Fruit fly (Drosophila melanogaster) whole organism, prepupa: Measurements from ENCODE around the gene scyl.
A peak's percentile ranks its signal among the peaks of the same experiment; 100 is the strongest.

ENCODE experiments used
- Blimp-1 ChIP-seq: fragments of 200-800 bp; sonication (Bioruptor generic); optimal IDR thresholded peaks from 3 replicates; lab custom pipeline; 2017; ENCODE audit warnings: missing biosample characterization, missing genetic modification characterization, mild to moderate bottlenecking, moderate library complexity, missing genetic modification reagents
- CG10631 ChIP-seq: fragments of 200-800 bp; sonication (Bioruptor generic); optimal IDR thresholded peaks from 2 replicates; lab custom pipeline; 2016; ENCODE audit warnings: missing biosample characterization, missing genetic modification characterization
- CG11902 ChIP-seq: fragments of 200-800 bp; sonication (Bioruptor generic); optimal IDR thresholded peaks from 3 replicates; lab custom pipeline; 2016; ENCODE audit warnings: missing biosample characterization, missing genetic modification characterization
- CG15336 ChIP-seq: fragments of 200-800 bp; sonication (Bioruptor generic); IDR thresholded peaks from 2 replicates; pipeline ENCODE4 v1.3.6; 2022; ENCODE audit warnings: missing biosample characterization, missing genetic modification characterization
- CG1621 ChIP-seq: fragments of 200-800 bp; sonication (Bioruptor generic); optimal IDR thresholded peaks from 3 replicates; lab custom pipeline; 2018; ENCODE audit warnings: missing biosample characterization, mild to moderate bottlenecking, missing genetic modification characterization
- CG16779 ChIP-seq: fragments of 200-800 bp; sonication (Bioruptor generic); optimal IDR thresholded peaks from 3 replicates; lab custom pipeline; 2017; ENCODE audit warnings: missing biosample characterization, mild to moderate bottlenecking, missing genetic modification characterization
- CG3032 ChIP-seq: fragments of 200-800 bp; optimal IDR thresholded peaks from 2 replicates; lab custom pipeline; 2019; ENCODE audit warnings: missing biosample characterization, mild to moderate bottlenecking, missing genetic modification characterization, moderate library complexity
- CG32006 ChIP-seq: fragments of 200-800 bp; sonication (Bioruptor generic); optimal IDR thresholded peaks from 3 replicates; lab custom pipeline; 2017; ENCODE audit warnings: missing biosample characterization, mild to moderate bottlenecking, missing genetic modification characterization
- CG34406 ChIP-seq: fragments of 200-800 bp; sonication (Bioruptor generic); optimal IDR thresholded peaks from 3 replicates; lab custom pipeline; 2016; ENCODE audit warnings: missing biosample characterization, missing genetic modification characterization
- CG6163 ChIP-seq: fragments of 200-800 bp; sonication (Bioruptor generic); IDR thresholded peaks from 3 replicates; pipeline ENCODE4 v1.3.6; 2022; ENCODE audit warnings: missing biosample characterization, missing genetic modification characterization
- CG6276 ChIP-seq: fragments of 200-800 bp; sonication (Bioruptor generic); optimal IDR thresholded peaks from 2 replicates; lab custom pipeline; 2017; ENCODE audit warnings: missing biosample characterization, mild to moderate bottlenecking, missing genetic modification characterization
- CG6792 ChIP-seq: fragments of 200-800 bp; sonication (Bioruptor generic); optimal IDR thresholded peaks from 3 replicates; lab custom pipeline; 2016; ENCODE audit warnings: missing biosample characterization, missing genetic modification characterization
- CG8119 ChIP-seq: fragments of 200-800 bp; sonication (Bioruptor generic); IDR thresholded peaks from 3 replicates; pipeline ENCODE4 v1.3.6; 2022; ENCODE audit warnings: missing biosample characterization, missing genetic modification characterization
- CG8319 ChIP-seq: fragments of 200-800 bp; sonication (Bioruptor generic); optimal IDR thresholded peaks from 3 replicates; lab custom pipeline; 2016; ENCODE audit warnings: missing biosample characterization, missing genetic modification characterization
- CG9139 ChIP-seq: fragments of 200-800 bp; sonication (Bioruptor generic); optimal IDR thresholded peaks from 3 replicates; lab custom pipeline; 2017; ENCODE audit warnings: missing biosample characterization, mild to moderate bottlenecking, missing genetic modification characterization
- Eip75B ChIP-seq: fragments of 200-800 bp; sonication (Bioruptor generic); optimal IDR thresholded peaks from 3 replicates; lab custom pipeline; 2016; ENCODE audit warnings: missing biosample characterization, missing genetic modification characterization
- Eip78C ChIP-seq: fragments of 200-800 bp; sonication (Bioruptor generic); peaks from one replicate; lab custom pipeline; 2016; ENCODE audit warnings: missing biosample characterization, missing genetic modification characterization
- Eip93F ChIP-seq: fragments of 200-800 bp; sonication (Bioruptor generic); optimal IDR thresholded peaks from 2 replicates; lab custom pipeline; 2016; ENCODE audit warnings: missing biosample characterization, mild to moderate bottlenecking, missing genetic modification characterization
- Ets21C ChIP-seq: fragments of 200-800 bp; sonication (Bioruptor generic); optimal IDR thresholded peaks from 3 replicates; lab custom pipeline; 2016; ENCODE audit warnings: missing biosample characterization, missing genetic modification characterization
- Gug ChIP-seq: fragments of 200-800 bp; sonication (Bioruptor generic); IDR thresholded peaks from 2 replicates; pipeline ENCODE4 v1.3.6; 2022; ENCODE audit warnings: missing biosample characterization, missing genetic modification characterization
- Hr38 ChIP-seq: sonication (Bioruptor generic); optimal IDR thresholded peaks from 2 replicates; lab custom pipeline; 2016; ENCODE audit warnings: missing biosample characterization, missing genetic modification characterization
- Hr39 ChIP-seq: fragments of 200-800 bp; sonication (Bioruptor generic); optimal IDR thresholded peaks from 2 replicates; lab custom pipeline; 2016; ENCODE audit warnings: missing biosample characterization, missing genetic modification characterization
- Hr4 ChIP-seq: fragments of 200-800 bp; sonication (Bioruptor generic); optimal IDR thresholded peaks from 3 replicates; lab custom pipeline; 2016; ENCODE audit warnings: missing biosample characterization, missing genetic modification characterization
- Met ChIP-seq: fragments of 200-800 bp; sonication (Bioruptor generic); optimal IDR thresholded peaks from 3 replicates; lab custom pipeline; 2016; ENCODE audit warnings: missing biosample characterization, missing genetic modification characterization
- OdsH ChIP-seq: fragments of 200-800 bp; sonication (Bioruptor generic); optimal IDR thresholded peaks from 3 replicates; lab custom pipeline; 2016; ENCODE audit warnings: missing biosample characterization, missing genetic modification characterization
- Sox102F ChIP-seq: fragments of 200-800 bp; sonication (Bioruptor generic); optimal IDR thresholded peaks from 2 replicates; lab custom pipeline; 2016; ENCODE audit warnings: missing biosample characterization, mild to moderate bottlenecking, missing genetic modification characterization
- achi ChIP-seq: fragments of 200-800 bp; sonication (Bioruptor generic); optimal IDR thresholded peaks from 3 replicates; lab custom pipeline; 2016; ENCODE audit warnings: missing biosample characterization, missing genetic modification characterization
- acj6 ChIP-seq: fragments of 200-800 bp; sonication (Bioruptor generic); optimal IDR thresholded peaks from 3 replicates; lab custom pipeline; 2016; ENCODE audit warnings: missing biosample characterization, missing genetic modification characterization
- dac ChIP-seq: fragments of 200-800 bp; sonication (Bioruptor generic); optimal IDR thresholded peaks from 2 replicates; lab custom pipeline; 2017; ENCODE audit warnings: missing biosample characterization, mild to moderate bottlenecking, missing genetic modification characterization
- dsx ChIP-seq: fragments of 200-800 bp; optimal IDR thresholded peaks from 3 replicates; lab custom pipeline; 2019; ENCODE audit warnings: missing biosample characterization, mild to moderate bottlenecking, missing genetic modification characterization, moderate library complexity; ENCODE audit not compliant: poor library complexity, severe bottlenecking
- eg ChIP-seq: fragments of 200-800 bp; sonication (Bioruptor generic); IDR thresholded peaks from 3 replicates; pipeline ENCODE4 v1.3.6; 2022; ENCODE audit warnings: missing biosample characterization, missing genetic modification characterization
- esn ChIP-seq: fragments of 200-800 bp; sonication (Bioruptor generic); optimal IDR thresholded peaks from 2 replicates; lab custom pipeline; 2016; ENCODE audit warnings: missing biosample characterization, mild to moderate bottlenecking, missing genetic modification characterization, moderate library complexity
- fd85E ChIP-seq: fragments of 200-800 bp; sonication (Bioruptor generic); optimal IDR thresholded peaks from 3 replicates; lab custom pipeline; 2016; ENCODE audit warnings: missing biosample characterization, missing genetic modification characterization
- fkh ChIP-seq: fragments of 200-800 bp; sonication (Bioruptor generic); optimal IDR thresholded peaks from 3 replicates; lab custom pipeline; 2017; ENCODE audit warnings: missing biosample characterization, mild to moderate bottlenecking, missing genetic modification characterization, moderate library complexity
- lz ChIP-seq: fragments of 200-800 bp; sonication (Bioruptor generic); optimal IDR thresholded peaks from 3 replicates; lab custom pipeline; 2016; ENCODE audit warnings: missing biosample characterization, missing genetic modification characterization
- net ChIP-seq: fragments of 200-800 bp; sonication (Bioruptor generic); optimal IDR thresholded peaks from 3 replicates; lab custom pipeline; 2016; ENCODE audit warnings: missing biosample characterization, missing genetic modification characterization
- pdm3 ChIP-seq: fragments of 200-800 bp; sonication (Bioruptor generic); optimal IDR thresholded peaks from 3 replicates; lab custom pipeline; 2016; ENCODE audit warnings: missing biosample characterization, missing genetic modification characterization
- spab ChIP-seq: fragments of 200-800 bp; sonication (Bioruptor generic); optimal IDR thresholded peaks from 2 replicates; lab custom pipeline; 2017; ENCODE audit warnings: missing biosample characterization, mild to moderate bottlenecking, missing genetic modification characterization, missing genetic modification reagents
- ss ChIP-seq, 2 experiments: fragments of 200-800 bp; sonication (Bioruptor generic); optimal IDR thresholded peaks; 2 replicates in 1 of 2; 3 replicates in 1 of 2; lab custom pipeline; 2017 to 2018; ENCODE audit warnings: mild to moderate bottlenecking in 2 of 2, missing biosample characterization in 2 of 2, missing genetic modification characterization in 2 of 2, moderate library complexity in 1 of 2
- svp ChIP-seq: fragments of 200-800 bp; sonication (Bioruptor generic); peaks from one replicate; lab custom pipeline; 2016; ENCODE audit warnings: missing biosample characterization, missing genetic modification characterization
- topi ChIP-seq: fragments of 200-800 bp; sonication (Bioruptor generic); optimal IDR thresholded peaks from 3 replicates; lab custom pipeline; 2016; ENCODE audit warnings: missing biosample characterization, missing genetic modification characterization
- vri ChIP-seq: fragments of 200-800 bp; sonication (Bioruptor generic); optimal IDR thresholded peaks from 3 replicates; lab custom pipeline; 2016; ENCODE audit warnings: missing biosample characterization, mild to moderate bottlenecking, missing genetic modification characterization

Gene scyl

DNA sequence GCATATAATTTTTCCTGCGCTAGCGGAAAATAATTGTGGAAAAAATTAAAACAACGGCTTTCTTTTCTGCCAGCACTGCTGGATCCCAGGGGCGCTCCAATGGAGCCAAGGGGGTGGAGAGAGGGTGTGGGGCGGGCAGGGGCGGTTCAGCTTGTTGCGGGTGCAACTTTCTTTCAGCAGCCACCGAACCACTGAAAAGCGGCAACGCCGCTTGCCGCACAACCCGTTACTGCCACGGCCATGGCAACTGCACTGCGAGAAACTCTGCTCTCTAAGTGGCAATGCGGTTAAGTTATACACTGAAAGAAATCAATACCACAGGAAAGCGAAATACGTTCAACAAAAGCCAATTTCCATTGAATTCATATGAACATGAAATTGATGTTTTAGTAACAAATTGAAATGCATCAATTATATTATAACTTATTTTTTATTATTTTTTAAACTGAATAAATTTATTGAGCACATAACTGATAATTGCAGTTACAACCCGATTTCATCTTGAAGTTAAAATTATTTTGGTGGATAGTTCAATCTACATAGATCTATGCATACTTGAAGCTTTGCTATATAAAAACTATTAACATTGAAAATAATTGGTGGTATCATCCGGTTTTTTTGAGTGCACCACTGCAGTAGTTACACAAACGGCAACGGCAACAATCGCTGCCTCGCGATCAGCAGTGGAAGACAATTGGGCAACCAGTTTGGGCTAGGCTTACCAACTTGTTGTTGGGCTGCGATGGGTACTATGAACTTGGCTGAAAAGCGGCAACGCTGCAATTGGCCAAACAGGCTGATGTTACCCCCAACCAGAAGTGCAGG, 4.3 kb downstream of the scyl start (continued):
- TF ChIP-seq CG15336 (GFP tag; lab: Robert Waterston, UW), result peak; percentile 58; the same call in 1 of the 2 replicates
- TF ChIP-seq eg (GFP tag; lab: Robert Waterston, UW), result peak; percentile 79
- peak; percentile 88 for TF ChIP-seq CG10631 (GFP tag; lab: Kevin White, UChicago)
- TF ChIP-seq CG16779 (tag; lab: Kevin White, UChicago), result peak; percentile 67
- TF ChIP-seq CG11902 (GFP tag; lab: Kevin White, UChicago), result peak; percentile 82
- TF ChIP-seq ss (GFP tag; optimal IDR thresholded peaks at IDR 0.05; lab: Kevin White, UChicago), result peak; percentile 85
- TF ChIP-seq lz, result peak; percentile 61
- TF ChIP-seq topi (GFP tag; lab: Kevin White, UChicago), result peak; percentile 75
- TF ChIP-seq OdsH (GFP tag; lab: Kevin White, UChicago), result peak; percentile 88
- TF ChIP-seq CG3032 (tag; lab: Kevin White, UChicago), result peak; percentile 88
- peak; percentile 85 for TF ChIP-seq CG6163 (GFP tag; lab: Robert Waterston, UW)
- TF ChIP-seq CG6276 (GFP tag; lab: Kevin White, UChicago), result peak; percentile 86
- peak; percentile 85 for TF ChIP-seq net
- TF ChIP-seq Eip78C (GFP tag; lab: Kevin White, UChicago), result peak; percentile 94
- TF ChIP-seq Hr39, result peak; percentile 70
- TF ChIP-seq fd85E (GFP tag; lab: Kevin White, UChicago), result peak; percentile 53
- TF ChIP-seq esn (GFP tag; lab: Kevin White, UChicago), result peak; percentile 79
- peak; percentile 66 for TF ChIP-seq CG1621 (tag; lab: Kevin White, UChicago)
- peak; percentile 41 for TF ChIP-seq Ets21C
- TF ChIP-seq Blimp-1 (GFP tag; lab: Kevin White, UChicago), result peak; percentile 61
- TF ChIP-seq spab, result peak; percentile 78
- peak; percentile 94 for TF ChIP-seq CG32006 (GFP tag; lab: Kevin White, UChicago)
- TF ChIP-seq pdm3, result peak; percentile 76

DNA sequence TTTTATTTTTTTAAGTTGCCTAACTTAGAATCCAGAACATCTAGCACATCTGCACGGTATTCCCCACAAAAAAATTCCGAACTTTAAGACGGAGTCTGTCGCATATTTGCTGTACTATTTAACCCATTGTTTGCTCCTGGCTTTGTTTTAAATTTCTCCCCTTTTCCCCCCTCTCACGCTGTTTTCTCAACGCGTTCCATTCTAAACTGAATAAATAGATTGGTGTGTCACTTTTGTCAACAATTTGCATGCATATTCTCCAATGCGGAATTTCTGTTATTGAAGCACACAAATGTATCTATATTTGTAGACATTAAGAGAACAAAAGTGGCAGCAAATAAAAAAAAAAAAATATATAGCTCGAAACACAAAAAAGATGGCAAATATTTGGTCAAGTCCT, 6.3 kb downstream of the scyl start:
- TF ChIP-seq fkh (GFP tag; lab: Kevin White, UChicago) (peak; percentile 96), CG8319 (GFP tag; lab: Kevin White, UChicago) (no peak), CG3032 (tag; lab: Kevin White, UChicago) (no peak), Eip93F (GFP tag; lab: Kevin White, UChicago) (no peak), svp (GFP tag; lab: Kevin White, UChicago) (peak; percentile 61)
- TF ChIP-seq, all 60 proteins: peak for 2

DNA sequence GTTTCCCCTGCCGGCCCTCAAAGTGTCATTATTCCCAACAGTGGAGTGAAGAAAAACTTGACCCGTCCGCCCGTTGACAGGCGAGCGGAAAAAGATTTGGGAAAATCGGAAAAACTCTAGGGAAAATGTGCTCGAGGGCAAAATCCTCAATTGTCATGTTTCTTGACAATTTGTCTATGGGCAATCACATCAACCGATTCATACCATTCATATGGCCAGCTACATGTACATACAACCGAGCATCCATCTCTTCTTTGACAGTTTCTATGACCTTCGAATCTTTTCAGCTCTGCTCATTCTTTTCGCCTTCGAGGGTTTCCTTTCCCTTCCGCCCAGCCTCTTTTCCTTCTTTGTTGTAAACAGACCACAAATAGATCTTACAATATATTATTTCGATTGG, 7.7 kb downstream of the scyl start:
- TF ChIP-seq dac (GFP tag; lab: Kevin White, UChicago) (no peak), CG1621 (tag; lab: Kevin White, UChicago) (no peak), CG8119 (no peak), spab (no peak), CG32006 (GFP tag; lab: Kevin White, UChicago) (no peak), Sox102F (no peak), CG15336 (GFP tag; lab: Robert Waterston, UW) (no peak), Met (GFP tag; lab: Kevin White, UChicago) (no peak), fd85E (GFP tag; lab: Kevin White, UChicago) (no peak), CG6792 (GFP tag; lab: Kevin White, UChicago) (no peak), CG16779 (tag; lab: Kevin White, UChicago) (no peak), Hr4 (no peak), acj6 (no peak)

DNA sequence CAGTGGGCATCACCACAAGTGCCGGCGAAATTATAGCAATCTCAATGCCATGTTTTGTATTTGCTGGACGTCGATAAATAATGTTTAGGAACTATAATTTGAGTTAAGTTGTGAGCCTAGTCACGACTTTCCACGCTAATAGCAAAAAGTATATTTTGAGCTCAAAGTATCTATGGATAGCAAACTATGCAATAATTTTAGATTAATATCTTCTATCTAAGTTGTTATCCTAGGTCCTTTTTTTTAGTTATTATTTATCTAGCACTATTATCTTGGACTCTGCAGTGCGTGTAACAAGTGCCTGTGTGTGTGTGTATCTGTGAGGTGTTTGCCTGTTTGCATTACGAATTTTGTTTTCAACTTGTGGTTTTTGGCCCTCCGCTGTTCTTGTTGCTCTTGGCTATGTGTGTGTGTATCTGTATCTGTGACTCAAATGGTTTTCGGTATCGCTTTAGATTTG, 8.2 kb downstream of the scyl start:
- peak; percentile 18 for TF ChIP-seq CG8319 (GFP tag; lab: Kevin White, UChicago)
- no peak for TF ChIP-seq CG16779 (tag; lab: Kevin White, UChicago)
- TF ChIP-seq fd85E (GFP tag; lab: Kevin White, UChicago), result no peak
- peak; percentile 1 for TF ChIP-seq Ets21C
- peak; percentile 22 for TF ChIP-seq Hr4
- TF ChIP-seq pdm3, result peak; percentile 44
- TF ChIP-seq Gug (GFP tag; lab: Robert Waterston, UW), result 0 out of 2 replicates have a peak, but pooled peaks have one; percentile 9
- no peak for TF ChIP-seq CG6276 (GFP tag; lab: Kevin White, UChicago)
- no peak for TF ChIP-seq vri (GFP tag; lab: Kevin White, UChicago)
- peak; percentile 40; the same call in 1 of the 3 replicates for TF ChIP-seq CG8119
- no peak for TF ChIP-seq Eip93F (GFP tag; lab: Kevin White, UChicago)
- peak; percentile 25 for TF ChIP-seq acj6
- no peak for TF ChIP-seq dsx
- peak; percentile 20 for TF ChIP-seq CG34406 (GFP tag; lab: Kevin White, UChicago)
- TF ChIP-seq spab, result peak; percentile 7
- TF ChIP-seq Eip75B (GFP tag; lab: Kevin White, UChicago), result peak; percentile 41
- peak; percentile 81 for TF ChIP-seq fkh (GFP tag; lab: Kevin White, UChicago)
- no peak for TF ChIP-seq CG11902 (GFP tag; lab: Kevin White, UChicago)
- peak; percentile 39 for TF ChIP-seq CG3032 (tag; lab: Kevin White, UChicago)
- TF ChIP-seq CG9139 (GFP tag; lab: Kevin White, UChicago), result no peak
- peak; percentile 23 for TF ChIP-seq achi (GFP tag; lab: Kevin White, UChicago)
- TF ChIP-seq Hr38 (GFP tag; lab: Kevin White, UChicago), result no peak
